Fruit fly (Drosophila melanogaster): ENCODE measurements around the gene Cpr67B.
A peak's percentile ranks its signal among the peaks of the same experiment; 100 is the strongest.

Gene Cpr67B

dm6 chr3L:9404497-9404896 is at the start of gene Cpr67B:
Cpr67B (plus strand) TSS chr3L:9404797.
- TF ChIP-seq Ets98B (GFP tag; IDR thresholded peaks at IDR 0.05) (no peak), D1 (tag; optimal IDR thresholded peaks at IDR 0.05) (no peak), CG8301 (tag; optimal IDR thresholded peaks at IDR 0.05) (no peak), CG9948 (tag; optimal IDR thresholded peaks at IDR 0.05) (no peak), Pif1A (GFP tag; optimal IDR thresholded peaks at IDR 0.05) (no peak), fd96Ca (GFP tag; IDR thresholded peaks at IDR 0.05) (no peak), Pif1B (GFP tag; optimal IDR thresholded peaks at IDR 0.05) (no peak)

- TF ChIP-seq CG34367 (tag; optimal IDR thresholded peaks at IDR 0.05) = no peak
- no peak for TF ChIP-seq D1 (tag; optimal IDR thresholded peaks at IDR 0.05)
- no peak for TF ChIP-seq Pif1A (GFP tag; optimal IDR thresholded peaks at IDR 0.05)
- no peak for TF ChIP-seq Ets98B (GFP tag; IDR thresholded peaks at IDR 0.05)
- TF ChIP-seq CG32121 (GFP tag; IDR thresholded peaks at IDR 0.05) = no peak
- no peak for TF ChIP-seq CG17806 (tag; optimal IDR thresholded peaks at IDR 0.05)
- no peak for TF ChIP-seq CG8159 (tag; optimal IDR thresholded peaks at IDR 0.05)
- TF ChIP-seq CG15710 (tag; optimal IDR thresholded peaks at IDR 0.05) = no peak
- no peak for TF ChIP-seq CG9948 (tag; optimal IDR thresholded peaks at IDR 0.05)
- TF ChIP-seq gl (tag; optimal IDR thresholded peaks at IDR 0.05) = no peak
- no peak for TF ChIP-seq Pif1B (GFP tag; optimal IDR thresholded peaks at IDR 0.05)
- TF ChIP-seq CG8301 (tag; optimal IDR thresholded peaks at IDR 0.05) = no peak
- TF ChIP-seq CG14655 (GFP tag; optimal IDR thresholded peaks at IDR 0.05) = no peak
These were observed 49.0 kb upstream of the Cpr67B start for dm6 chr3L:9355555-9355954.

- TF ChIP-seq CG34367 (tag; optimal IDR thresholded peaks at IDR 0.05) (no peak), EcR (GFP tag; optimal IDR thresholded peaks at IDR 0.05) (peak; percentile 65)
These were observed 48.4 kb upstream of the Cpr67B start for dm6 chr3L:9356138-9356753.

- peak; percentile 31 for TF ChIP-seq CG8159 (tag; optimal IDR thresholded peaks at IDR 0.05)
- TF ChIP-seq CG32121 (GFP tag; IDR thresholded peaks at IDR 0.05) = peak; percentile 51; the same call in 1 of the 2 replicates
- TF ChIP-seq CG17806 (tag; optimal IDR thresholded peaks at IDR 0.05) = peak; percentile 31
- TF ChIP-seq CG10348 (GFP tag; IDR thresholded peaks at IDR 0.05) = no peak
- peak; percentile 52 for TF ChIP-seq CG15710 (tag; optimal IDR thresholded peaks at IDR 0.05)
- TF ChIP-seq CG8301 (tag; optimal IDR thresholded peaks at IDR 0.05) = peak; percentile 30
- peak; percentile 75 for TF ChIP-seq gl (tag; optimal IDR thresholded peaks at IDR 0.05)
- peak; percentile 71 for TF ChIP-seq CG14655 (GFP tag; optimal IDR thresholded peaks at IDR 0.05)
- TF ChIP-seq CG12605 (GFP tag; IDR thresholded peaks at IDR 0.05) = peak; percentile 72
- TF ChIP-seq fd96Ca (GFP tag; IDR thresholded peaks at IDR 0.05) = no peak
- peak; percentile 18 for TF ChIP-seq Pif1A (GFP tag; optimal IDR thresholded peaks at IDR 0.05)
- no peak for TF ChIP-seq EcR (GFP tag; optimal IDR thresholded peaks at IDR 0.05)
- peak; percentile 11 for TF ChIP-seq CG9948 (tag; optimal IDR thresholded peaks at IDR 0.05)
- no peak for TF ChIP-seq D1 (tag; optimal IDR thresholded peaks at IDR 0.05)
- TF ChIP-seq rn (GFP tag; IDR thresholded peaks at IDR 0.05) = no peak
- no peak for TF ChIP-seq Snoo (tag; optimal IDR thresholded peaks at IDR 0.05)
- peak; percentile 65 for TF ChIP-seq CG4496 (GFP tag; IDR thresholded peaks at IDR 0.05)
- peak; percentile 53 for TF ChIP-seq Ets98B (GFP tag; IDR thresholded peaks at IDR 0.05)
- TF ChIP-seq CG13204 (GFP tag; optimal IDR thresholded peaks at IDR 0.05) = no peak
- TF ChIP-seq CG34367 (tag; optimal IDR thresholded peaks at IDR 0.05) = peak; percentile 21
- TF ChIP-seq Pif1B (GFP tag; optimal IDR thresholded peaks at IDR 0.05) = peak; percentile 51
These were observed 46.5 kb upstream of the Cpr67B start for dm6 chr3L:9357830-9358712.

- TF ChIP-seq CG15710 (tag; optimal IDR thresholded peaks at IDR 0.05) = peak; percentile 3
- TF ChIP-seq Snoo (tag; optimal IDR thresholded peaks at IDR 0.05) = no peak
- TF ChIP-seq EcR (GFP tag; optimal IDR thresholded peaks at IDR 0.05) = no peak
- TF ChIP-seq rn (GFP tag; IDR thresholded peaks at IDR 0.05) = no peak
- TF ChIP-seq D1 (tag; optimal IDR thresholded peaks at IDR 0.05) = no peak
- no peak for TF ChIP-seq CG34367 (tag; optimal IDR thresholded peaks at IDR 0.05)
- peak; percentile 47 for TF ChIP-seq Pif1B (GFP tag; optimal IDR thresholded peaks at IDR 0.05)
- no peak for TF ChIP-seq CG9948 (tag; optimal IDR thresholded peaks at IDR 0.05)
- TF ChIP-seq CG8159 (tag; optimal IDR thresholded peaks at IDR 0.05) = no peak
- peak; percentile 68 for TF ChIP-seq Ets98B (GFP tag; IDR thresholded peaks at IDR 0.05)
- peak; percentile 21 for TF ChIP-seq gl (tag; optimal IDR thresholded peaks at IDR 0.05)
- peak; percentile 4 for TF ChIP-seq CG17806 (tag; optimal IDR thresholded peaks at IDR 0.05)
- TF ChIP-seq CG13204 (GFP tag; optimal IDR thresholded peaks at IDR 0.05) = no peak
- peak; percentile 56 for TF ChIP-seq CG32121 (GFP tag; IDR thresholded peaks at IDR 0.05)
- peak; percentile 27 for TF ChIP-seq Pif1A (GFP tag; optimal IDR thresholded peaks at IDR 0.05)
- TF ChIP-seq CG4496 (GFP tag; IDR thresholded peaks at IDR 0.05) = peak; percentile 68; the same call in 2 of the 3 replicates
- TF ChIP-seq CG14655 (GFP tag; optimal IDR thresholded peaks at IDR 0.05) = no peak
- TF ChIP-seq CG8301 (tag; optimal IDR thresholded peaks at IDR 0.05) = peak; percentile 17
- TF ChIP-seq CG12605 (GFP tag; IDR thresholded peaks at IDR 0.05) = peak; percentile 55; the same call in 1 of the 2 replicates
- TF ChIP-seq CG10348 (GFP tag; IDR thresholded peaks at IDR 0.05) = no peak
- peak; percentile 73 for TF ChIP-seq fd96Ca (GFP tag; IDR thresholded peaks at IDR 0.05)
These were observed 45.9 kb upstream of the Cpr67B start, which contains the start of the genes UGP and Svip for dm6 chr3L:9358713-9359040. UGP (minus strand) TSS chr3L:9358935. Svip (plus strand) TSS chr3L:9358999.

Data from whole organism, pupa.